Worm (Caenorhabditis elegans) whole organism, L3 larva: Measurements from ENCODE around the gene fut-1.

ENCODE experiments used
- R02D3.7 ChIP-seq: fragments of 150-350 bp; optimal IDR thresholded peaks from 2 replicates; lab custom pipeline; 2014; ENCODE audit warnings: missing biosample characterization, missing genetic modification characterization
- ZK546.5 ChIP-seq: sonication (generic microtip); optimal IDR thresholded peaks from 2 replicates; lab custom pipeline; 2017; ENCODE audit warnings: missing biosample characterization, missing genetic modification characterization
- aly-2 ChIP-seq: fragments of 150-350 bp; optimal IDR thresholded peaks from 2 replicates; lab custom pipeline; 2014; ENCODE audit warnings: missing biosample characterization, missing genetic modification characterization
- ama-1 ChIP-seq: fragments of 150-350 bp; optimal IDR thresholded peaks from 2 replicates; lab custom pipeline; 2018
- ceh-16 ChIP-seq: sonication (generic microtip); optimal IDR thresholded peaks from 2 replicates; lab custom pipeline; 2017; ENCODE audit warnings: missing biosample characterization, missing genetic modification characterization
- ceh-28 ChIP-seq: fragments of 150-350 bp; optimal IDR thresholded peaks from 2 replicates; lab custom pipeline; 2014; ENCODE audit warnings: missing biosample characterization, missing genetic modification reagents, missing genetic modification characterization
- ceh-82 ChIP-seq: fragments of 150-350 bp; optimal IDR thresholded peaks from 2 replicates; lab custom pipeline; 2014; ENCODE audit warnings: missing biosample characterization, missing genetic modification characterization
- ceh-9 ChIP-seq: sonication (generic microtip); optimal IDR thresholded peaks from 2 replicates; lab custom pipeline; 2018; ENCODE audit warnings: missing biosample characterization, missing genetic modification characterization
- daf-12 ChIP-seq: fragments of 150-350 bp; optimal IDR thresholded peaks from 2 replicates; lab custom pipeline; 2014; ENCODE audit warnings: missing biosample characterization, missing genetic modification reagents, missing genetic modification characterization
- egl-27 ChIP-seq: sonication (generic microtip); optimal IDR thresholded peaks from 4 replicates; lab custom pipeline; 2017; ENCODE audit warnings: missing biosample characterization, missing genetic modification reagents, missing genetic modification characterization
- egl-5 ChIP-seq: fragments of 150-350 bp; optimal IDR thresholded peaks from 2 replicates; lab custom pipeline; 2017; ENCODE audit warnings: missing biosample characterization, missing genetic modification reagents, missing genetic modification characterization, inconsistent platforms
- elt-1 ChIP-seq: fragments of 150-350 bp; optimal IDR thresholded peaks from 2 replicates; lab custom pipeline; 2014; ENCODE audit warnings: missing biosample characterization, missing genetic modification characterization
- elt-2 ChIP-seq: sonication (generic microtip); optimal IDR thresholded peaks from 2 replicates; lab custom pipeline; 2016; ENCODE audit warnings: missing genetic modification reagents, mild to moderate bottlenecking, missing genetic modification characterization, missing compliant biosample characterization
- elt-3 ChIP-seq, 3 experiments: fragments of 150-350 bp in 1 of 3; sonication (generic microtip) in 2 of 3; optimal IDR thresholded peaks; 2 replicates in 2 of 3; 4 replicates in 1 of 3; lab custom pipeline; 2014 to 2017; ENCODE audit warnings: missing biosample characterization in 3 of 3, missing genetic modification characterization in 3 of 3
- eor-1 ChIP-seq, 2 experiments: fragments of 150-350 bp; optimal IDR thresholded peaks; 2 replicates each; lab custom pipeline; 2014 to 2018; ENCODE audit warnings: missing biosample characterization in 2 of 2, missing genetic modification characterization in 2 of 2
- fkh-10 ChIP-seq: sonication (generic microtip); optimal IDR thresholded peaks from 2 replicates; lab custom pipeline; 2017; ENCODE audit warnings: missing biosample characterization, missing genetic modification reagents, missing genetic modification characterization
- fkh-2 ChIP-seq: fragments of 150-350 bp; optimal IDR thresholded peaks from 2 replicates; lab custom pipeline; 2014; ENCODE audit warnings: missing biosample characterization, missing genetic modification reagents, missing genetic modification characterization
- fos-1 ChIP-seq: fragments of 150-350 bp; optimal IDR thresholded peaks from 2 replicates; lab custom pipeline; 2014; ENCODE audit warnings: missing biosample characterization, missing genetic modification characterization
- hmg-11 ChIP-seq: sonication (generic microtip); optimal IDR thresholded peaks from 2 replicates; lab custom pipeline; 2016; ENCODE audit warnings: missing genetic modification characterization, missing compliant biosample characterization
- jun-1 ChIP-seq: fragments of 150-350 bp; optimal IDR thresholded peaks from 2 replicates; lab custom pipeline; 2014; ENCODE audit warnings: missing biosample characterization, missing genetic modification reagents, missing genetic modification characterization
- lin-15B ChIP-seq: fragments of 150-350 bp; optimal IDR thresholded peaks from 2 replicates; lab custom pipeline; 2014; ENCODE audit warnings: missing biosample characterization, missing genetic modification characterization
- lin-39 ChIP-seq: fragments of 150-350 bp; optimal IDR thresholded peaks from 2 replicates; lab custom pipeline; 2018; ENCODE audit warnings: missing biosample characterization, missing genetic modification reagents, missing genetic modification characterization
- lsy-12 ChIP-seq: sonication (generic microtip); optimal IDR thresholded peaks from 2 replicates; lab custom pipeline; 2016; ENCODE audit warnings: mild to moderate bottlenecking, missing genetic modification characterization, missing compliant biosample characterization
- mdl-1 ChIP-seq: fragments of 150-350 bp; optimal IDR thresholded peaks from 2 replicates; lab custom pipeline; 2014; ENCODE audit warnings: missing biosample characterization, missing genetic modification characterization
- mml-1 ChIP-seq: fragments of 150-350 bp; sonication (generic microtip); optimal IDR thresholded peaks from 3 replicates; lab custom pipeline; 2014; ENCODE audit warnings: missing biosample characterization, missing genetic modification characterization
- nfya-1 ChIP-seq: sonication (generic microtip); optimal IDR thresholded peaks from 2 replicates; lab custom pipeline; 2017; ENCODE audit warnings: missing genetic modification characterization, mild to moderate bottlenecking, missing compliant biosample characterization, antibody characterized with exemption, moderate library complexity; ENCODE audit not compliant: insufficient read depth
- nhr-11 ChIP-seq: fragments of 150-350 bp; optimal IDR thresholded peaks from 2 replicates; lab custom pipeline; 2014; ENCODE audit warnings: missing biosample characterization, missing genetic modification characterization
- nhr-12 ChIP-seq: fragments of 150-350 bp; optimal IDR thresholded peaks from 2 replicates; lab custom pipeline; 2014; ENCODE audit warnings: missing biosample characterization, missing genetic modification characterization
- nhr-23 ChIP-seq: fragments of 150-350 bp; optimal IDR thresholded peaks from 2 replicates; lab custom pipeline; 2014; ENCODE audit warnings: missing biosample characterization, missing genetic modification reagents, missing genetic modification characterization
- nhr-237 ChIP-seq: fragments of 150-350 bp; optimal IDR thresholded peaks from 2 replicates; lab custom pipeline; 2014; ENCODE audit warnings: missing biosample characterization, missing genetic modification characterization
- nhr-25 ChIP-seq: sonication (generic microtip); optimal IDR thresholded peaks from 2 replicates; lab custom pipeline; 2017; ENCODE audit warnings: missing biosample characterization, missing genetic modification characterization
- nhr-28 ChIP-seq: fragments of 150-350 bp; optimal IDR thresholded peaks from 2 replicates; lab custom pipeline; 2014; ENCODE audit warnings: missing biosample characterization, missing genetic modification characterization
- nhr-43 ChIP-seq: sonication (generic microtip); optimal IDR thresholded peaks from 2 replicates; lab custom pipeline; 2016; ENCODE audit warnings: mild to moderate bottlenecking, missing genetic modification characterization, missing compliant biosample characterization; ENCODE audit not compliant: poor library complexity, severe bottlenecking
- nhr-67 ChIP-seq: fragments of 150-350 bp; optimal IDR thresholded peaks from 2 replicates; lab custom pipeline; 2014; ENCODE audit warnings: missing biosample characterization, missing genetic modification characterization
- nhr-76 ChIP-seq: fragments of 150-350 bp; sonication (generic microtip); optimal IDR thresholded peaks from 5 replicates; lab custom pipeline; 2014; ENCODE audit warnings: missing biosample characterization, missing genetic modification characterization
- nhr-77 ChIP-seq: fragments of 150-350 bp; optimal IDR thresholded peaks from 2 replicates; lab custom pipeline; 2014; ENCODE audit warnings: missing biosample characterization, missing genetic modification characterization
- pha-4 ChIP-seq: fragments of 150-350 bp; optimal IDR thresholded peaks from 2 replicates; lab custom pipeline; 2014; ENCODE audit warnings: missing biosample characterization, missing genetic modification reagents, missing genetic modification characterization
- pqm-1 ChIP-seq: fragments of 150-350 bp; optimal IDR thresholded peaks from 2 replicates; lab custom pipeline; 2017; ENCODE audit warnings: missing biosample characterization, missing genetic modification characterization, inconsistent platforms
- sea-2 ChIP-seq: fragments of 150-350 bp; sonication (generic microtip); optimal IDR thresholded peaks from 4 replicates; lab custom pipeline; 2014; ENCODE audit warnings: missing biosample characterization, missing genetic modification reagents, missing genetic modification characterization
- skn-1 ChIP-seq: fragments of 150-350 bp; optimal IDR thresholded peaks from 2 replicates; lab custom pipeline; 2014; ENCODE audit warnings: missing biosample characterization, missing genetic modification characterization
- snpc-4 ChIP-seq: fragments of 150-350 bp; optimal IDR thresholded peaks from 2 replicates; lab custom pipeline; 2014; ENCODE audit warnings: missing biosample characterization, missing genetic modification characterization
- tbx-2 ChIP-seq: sonication (generic microtip); optimal IDR thresholded peaks from 2 replicates; lab custom pipeline; 2016; ENCODE audit warnings: mild to moderate bottlenecking, missing genetic modification characterization, missing compliant biosample characterization
- unc-39 ChIP-seq: sonication (generic microtip); optimal IDR thresholded peaks from 4 replicates; lab custom pipeline; 2017; ENCODE audit warnings: missing biosample characterization, missing genetic modification characterization
- unc-62 ChIP-seq: fragments of 150-350 bp; sonication (generic microtip); optimal IDR thresholded peaks from 4 replicates; lab custom pipeline; 2014; ENCODE audit warnings: missing biosample characterization, missing genetic modification reagents, missing genetic modification characterization
- zag-1 ChIP-seq: fragments of 150-350 bp; optimal IDR thresholded peaks from 2 replicates; lab custom pipeline; 2014; ENCODE audit warnings: missing biosample characterization, missing genetic modification characterization
- ztf-11 ChIP-seq: fragments of 150-350 bp; optimal IDR thresholded peaks from 2 replicates; lab custom pipeline; 2014; ENCODE audit warnings: missing biosample characterization, missing genetic modification characterization
- ztf-4 ChIP-seq: fragments of 150-350 bp; optimal IDR thresholded peaks from 2 replicates; lab custom pipeline; 2014; ENCODE audit warnings: missing biosample characterization, missing genetic modification characterization

The fut-1 gene

DNA sequence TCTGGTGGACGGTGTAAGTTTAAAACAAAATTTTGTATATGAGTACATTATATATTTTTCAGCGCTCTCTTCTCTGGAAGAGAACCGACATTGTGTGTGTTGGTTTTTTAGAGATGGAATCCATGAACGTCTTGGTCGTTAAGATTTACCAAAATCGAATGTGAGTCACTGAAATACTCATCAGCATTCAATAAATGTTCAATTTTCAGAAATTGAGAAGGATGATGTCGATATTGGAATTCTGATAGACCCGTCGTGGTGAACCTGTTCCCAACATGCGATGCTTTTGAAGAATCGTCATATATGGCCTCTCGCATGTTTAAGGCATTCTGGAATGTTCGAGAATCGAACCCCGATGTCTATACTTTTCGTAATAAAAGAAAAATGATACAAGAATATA lies 29.4 kb upstream of the fut-1 start:
- TF ChIP-seq elt-1 (tag; lab: Kevin White, UChicago), result no peak
- peak; percentile 21 for TF ChIP-seq lsy-12 (tag; lab: Kevin White, UChicago)

DNA sequence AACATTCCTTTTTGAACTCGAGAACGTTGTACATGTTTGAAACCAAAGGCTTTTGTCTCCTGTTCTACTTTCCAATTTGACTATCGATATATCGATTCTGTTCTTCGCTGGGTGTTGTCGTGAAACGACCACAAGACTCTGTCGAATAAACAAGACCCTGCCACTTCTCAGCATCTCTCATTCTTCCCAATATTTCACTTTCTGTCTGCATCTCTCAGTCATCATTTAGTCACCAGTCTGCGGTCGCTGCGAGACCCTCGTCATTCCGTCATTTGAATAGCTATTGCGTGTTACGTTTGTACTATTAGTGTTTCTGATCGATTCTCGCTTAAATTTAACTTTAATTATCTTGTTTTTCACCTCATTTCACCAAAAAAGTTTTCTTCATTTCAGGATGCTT lies 28.0 kb upstream of the fut-1 start:
- TF ChIP-seq pqm-1 (tag; lab: Kevin White, UChicago) (peak; percentile 86), mdl-1 (tag; lab: Kevin White, UChicago) (peak; percentile 55), lin-15B (peak; percentile 85), ZK546.5 (tag; lab: Kevin White, UChicago) (no peak), hmg-11 (tag; lab: Kevin White, UChicago) (peak; percentile 76), elt-1 (tag; lab: Kevin White, UChicago) (peak; percentile 69), egl-27 (tag; lab: Kevin White, UChicago) (peak; percentile 2), ceh-82 (tag; lab: Kevin White, UChicago) (peak; percentile 42), nhr-67 (tag; lab: Kevin White, UChicago) (no peak), nhr-25 (tag; lab: Kevin White, UChicago) (peak; percentile 97), unc-39 (tag; lab: Kevin White, UChicago) (no peak), unc-62 (GFP tag; lab: Kevin White, UChicago) (no peak), nhr-11 (tag; lab: Kevin White, UChicago) (peak; percentile 76), ceh-16 (tag; lab: Kevin White, UChicago) (no peak), tbx-2 (tag; lab: Kevin White, UChicago) (peak; percentile 87), nhr-237 (tag; lab: Kevin White, UChicago) (no peak), ztf-11 (tag; lab: Kevin White, UChicago) (no peak), pha-4 (peak; percentile 99), egl-5 (tag; lab: Kevin White, UChicago) (peak; percentile 99), nhr-23 (tag; lab: Kevin White, UChicago) (peak; percentile 98), nhr-28 (tag; lab: Kevin White, UChicago) (no peak), lin-39 (tag; lab: Kevin White, UChicago) (peak; percentile 96), mml-1 (tag; lab: Kevin White, UChicago) (no peak), sea-2 (GFP tag; lab: Kevin White, UChicago) (no peak), fos-1 (peak; percentile 78), zag-1 (tag; lab: Kevin White, UChicago) (no peak), ama-1 (lab: Kevin White, UChicago) (peak; percentile 97), R02D3.7 (tag; lab: Kevin White, UChicago) (peak; percentile 55), nhr-12 (tag; lab: Kevin White, UChicago) (no peak), ztf-4 (tag; lab: Kevin White, UChicago) (peak; percentile 59), skn-1 (tag; lab: Kevin White, UChicago) (peak; percentile 96), ceh-9 (tag; lab: Kevin White, UChicago) (no peak), nhr-77 (tag; lab: Kevin White, UChicago) (no peak), aly-2 (tag; lab: Kevin White, UChicago) (peak; percentile 18), nhr-76 (no peak), snpc-4 (peak; percentile 58), fkh-2 (tag; lab: Kevin White, UChicago) (peak; percentile 98), nhr-43 (tag; lab: Kevin White, UChicago) (peak; percentile 95), jun-1 (peak; percentile 96), lsy-12 (tag; lab: Kevin White, UChicago) (peak; percentile 94), nfya-1 (tag; lab: Kevin White, UChicago) (peak; percentile 98), eor-1 (tag; optimal IDR thresholded peaks at IDR 0.05; lab: Kevin White, UChicago) (peak in 1 of 2 experiments; percentile 71), ceh-28 (tag; lab: Kevin White, UChicago) (peak; percentile 96), elt-3 (tag; optimal IDR thresholded peaks at IDR 0.05; lab: Kevin White, UChicago) (peak in 1 of 3 experiments; percentile 57), elt-2 (tag; lab: Kevin White, UChicago) (peak; percentile 79), fkh-10 (GFP tag; lab: Kevin White, UChicago) (peak; percentile 95), daf-12 (tag; lab: Kevin White, UChicago) (no peak)
